Worm (Caenorhabditis elegans) whole organism, dauer: ENCODE measurements around the gene F44E5.15.

ENCODE experiments used
- unc-62 ChIP-seq: sonication (generic microtip); optimal IDR thresholded peaks from 2 replicates; lab custom pipeline; 2017; ENCODE audit warnings: missing biosample characterization, missing genetic modification reagents, missing genetic modification characterization

The F44E5.15 gene

DNA sequence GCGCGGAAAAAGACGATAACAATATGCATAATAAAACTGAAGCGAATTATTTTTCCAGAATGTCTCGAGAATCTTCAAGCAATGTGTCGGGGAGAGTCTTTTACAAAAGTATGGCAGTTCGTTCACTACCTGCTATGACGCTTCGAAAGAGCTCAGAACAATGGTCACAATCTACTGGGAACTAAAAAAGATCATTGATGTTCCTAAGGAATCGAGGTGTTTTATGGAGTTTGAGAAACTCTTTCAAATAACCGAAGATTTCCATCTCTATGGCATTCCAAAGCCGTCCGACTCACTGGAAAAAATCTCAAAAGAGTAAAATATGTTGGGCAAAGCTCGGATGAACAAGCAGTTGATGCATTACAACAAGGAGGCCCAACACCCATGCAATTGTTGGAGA lies at the start of gene F44E5.15:
TSS of gene F44E5.15 (plus strand) at position 301 of the 400 bp plus-strand sequence.
- no peak for TF ChIP-seq unc-62

DNA sequence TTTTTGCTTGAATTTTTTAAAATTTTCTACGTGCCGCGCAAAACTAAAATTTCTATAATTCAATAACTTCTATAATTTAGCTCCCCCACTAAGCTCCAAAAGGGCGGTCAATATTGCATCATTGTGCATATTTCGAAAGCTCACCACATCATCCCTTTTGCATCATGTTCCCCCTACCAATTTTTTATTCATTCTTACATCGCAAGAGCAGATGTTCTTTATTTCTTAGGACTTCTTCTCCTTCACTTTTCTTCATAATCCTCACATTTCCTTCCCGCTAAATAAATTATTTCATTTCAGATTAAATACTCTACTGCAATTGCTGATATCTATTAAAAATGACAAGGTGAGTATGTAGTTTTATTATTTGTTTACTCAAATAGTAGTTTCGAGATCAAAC lies 48.6 kb upstream of the F44E5.15 start, which contains the start of gene ldh-1:
TSS of gene ldh-1 (plus strand) at position 301 of the 400 bp plus-strand sequence.
- no peak for TF ChIP-seq unc-62

DNA sequence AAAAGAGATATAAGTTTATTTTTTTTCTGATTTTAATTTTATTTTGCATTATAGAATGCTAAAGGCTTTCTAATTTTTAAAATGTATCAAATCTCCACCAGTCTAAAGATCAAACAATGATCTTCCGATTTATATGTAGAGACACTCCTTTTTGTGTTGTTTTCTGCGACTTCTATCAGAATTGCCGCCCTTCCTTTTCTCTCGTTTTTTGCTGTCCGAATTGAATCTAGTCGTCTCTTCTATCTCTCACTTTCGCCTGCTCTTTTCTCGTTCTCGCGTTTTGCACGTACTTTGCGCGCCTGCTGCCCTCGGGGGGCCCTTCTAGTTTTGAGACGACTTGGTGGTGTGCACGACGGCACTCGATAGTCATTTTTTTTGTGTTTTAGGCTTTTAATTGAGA lies 48.1 kb upstream of the F44E5.15 start:
- no peak for TF ChIP-seq unc-62

DNA sequence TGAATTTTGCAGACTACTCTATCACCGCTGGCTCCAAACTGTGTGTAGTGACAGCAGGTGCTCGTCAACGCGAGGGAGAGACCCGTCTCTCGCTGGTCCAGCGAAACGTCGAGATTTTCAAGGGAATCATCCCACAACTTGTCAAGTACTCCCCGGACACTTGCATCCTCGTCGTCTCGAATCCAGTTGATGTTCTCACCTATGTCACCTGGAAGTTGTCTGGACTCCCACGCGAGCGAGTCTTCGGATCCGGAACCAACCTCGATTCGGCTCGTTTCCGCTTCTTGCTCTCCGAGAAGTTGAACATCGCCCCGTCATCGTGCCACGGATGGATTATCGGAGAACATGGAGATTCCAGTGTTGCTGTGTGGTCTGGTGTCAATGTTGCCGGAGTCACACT lies 46.8 kb upstream of the F44E5.15 start:
- TF ChIP-seq unc-62 = no peak

DNA sequence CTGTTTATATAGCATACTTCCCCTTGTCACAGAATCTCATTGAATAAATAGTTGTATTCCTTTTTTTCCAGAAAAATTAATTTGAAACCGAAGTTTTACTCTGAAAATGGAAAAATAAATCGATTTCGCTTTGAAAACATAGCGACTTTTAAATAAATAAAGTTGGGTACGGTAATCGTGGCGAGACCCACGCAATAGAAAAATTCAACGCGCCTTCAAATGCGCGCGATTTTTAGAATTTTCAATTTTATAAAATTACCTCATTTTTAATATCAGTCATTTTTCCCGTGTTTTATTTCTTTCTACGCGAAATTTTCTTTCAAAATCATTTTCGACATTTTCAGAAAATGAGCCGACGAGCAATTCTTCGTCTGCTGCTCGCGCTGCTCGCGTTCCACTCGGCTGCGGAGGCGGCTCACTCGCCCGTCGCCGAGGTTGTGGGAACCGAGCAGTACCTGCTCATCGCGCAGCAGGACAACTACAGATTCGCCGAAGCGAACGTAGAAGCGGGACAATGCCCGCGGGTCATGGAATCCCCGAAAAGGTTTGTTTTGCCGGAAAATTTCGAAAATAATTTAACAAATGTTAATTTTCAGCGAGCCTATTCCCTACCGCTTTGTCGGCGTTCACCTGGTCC lies 45.9 kb upstream of the F44E5.15 start, which contains the start of gene F13D12.5:
TSS of gene F13D12.5 (plus strand) at position 345 of the 637 bp plus-strand sequence.
- TF ChIP-seq unc-62 = no peak

DNA sequence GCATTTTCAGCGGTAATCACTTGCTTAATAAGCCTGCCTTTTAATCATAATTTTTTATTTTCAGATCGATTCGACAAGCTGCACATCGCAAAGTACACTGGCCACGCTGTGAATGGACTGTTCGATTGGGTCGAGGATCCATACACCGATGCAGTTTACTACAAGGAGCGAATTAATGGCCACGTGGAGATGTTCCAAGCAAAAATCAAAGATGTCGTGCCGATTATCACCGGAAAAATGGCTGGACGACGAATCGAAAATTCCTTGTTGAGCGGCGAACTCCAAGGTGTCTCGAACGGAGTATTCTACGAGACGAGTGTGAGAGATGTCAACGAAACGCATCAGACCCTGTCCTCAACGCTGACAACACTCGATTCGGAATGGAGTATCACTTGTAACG lies 45.0 kb upstream of the F44E5.15 start:
- TF ChIP-seq unc-62 = no peak

DNA sequence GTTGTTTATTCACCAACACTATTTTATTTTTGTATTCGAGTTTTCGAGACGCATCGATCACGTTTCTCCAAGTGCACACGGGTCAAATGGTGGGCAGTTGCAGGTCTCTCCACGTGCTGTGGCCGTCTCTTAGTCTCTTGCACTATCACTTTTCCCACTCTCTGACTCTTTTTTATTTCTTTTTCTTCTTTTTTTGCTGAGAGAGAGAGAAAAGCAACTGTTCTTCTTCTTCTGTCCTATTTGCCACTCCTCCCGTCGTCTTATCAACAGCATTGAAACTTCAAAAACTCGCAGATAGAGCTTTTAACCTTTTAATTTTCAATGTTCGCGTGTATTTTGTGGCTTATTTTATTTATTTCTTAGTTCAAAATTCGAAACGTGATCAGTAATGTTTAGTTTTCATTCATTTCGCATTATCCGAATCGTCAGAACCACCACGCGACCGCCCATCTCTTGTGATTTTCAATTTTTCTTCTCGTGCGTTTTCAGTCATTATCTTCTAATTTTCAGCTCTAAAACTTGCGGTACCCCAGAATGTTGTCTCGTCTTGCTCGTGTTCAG lies 43.8 kb upstream of the F44E5.15 start, which contains the start of gene alh-8:
TSS of gene alh-8 (plus strand) at position 511 of the 561 bp plus-strand sequence.
- TF ChIP-seq unc-62 = no peak

DNA sequence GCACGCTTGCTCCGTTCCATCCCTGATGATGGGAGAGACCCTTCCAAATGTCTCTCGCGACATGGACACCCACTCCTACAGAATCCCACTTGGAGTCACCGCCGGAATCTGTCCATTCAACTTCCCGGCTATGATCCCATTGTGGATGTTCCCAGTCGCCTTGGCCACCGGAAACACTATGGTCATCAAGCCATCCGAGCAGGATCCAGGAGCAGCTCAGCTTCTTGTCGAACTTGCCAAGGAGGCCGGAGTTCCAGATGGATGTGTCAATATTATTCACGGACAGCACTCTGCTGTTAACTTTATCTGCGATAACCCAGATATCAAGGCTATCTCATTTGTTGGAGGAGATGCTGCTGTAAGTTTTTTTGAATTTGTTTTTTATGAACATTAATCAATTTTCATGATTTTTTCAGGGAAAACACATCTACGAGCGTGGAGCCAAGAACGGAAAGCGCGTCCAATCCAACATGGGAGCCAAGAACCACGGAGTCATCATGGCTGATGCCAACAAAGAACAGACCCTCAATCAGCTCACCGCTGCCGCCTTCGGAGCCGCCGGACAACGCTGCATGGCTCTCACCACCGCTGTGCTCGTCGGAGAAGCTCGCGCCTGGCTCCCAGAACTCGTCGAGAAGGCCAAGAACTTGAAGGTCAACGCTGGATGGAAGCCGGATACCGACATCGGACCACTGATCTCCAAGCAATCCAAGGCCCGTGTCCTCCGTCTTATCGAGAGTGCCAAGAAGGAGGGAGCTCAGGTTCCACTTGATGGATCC lies 42.5 kb upstream of the F44E5.15 start:
- no peak for TF ChIP-seq unc-62

DNA sequence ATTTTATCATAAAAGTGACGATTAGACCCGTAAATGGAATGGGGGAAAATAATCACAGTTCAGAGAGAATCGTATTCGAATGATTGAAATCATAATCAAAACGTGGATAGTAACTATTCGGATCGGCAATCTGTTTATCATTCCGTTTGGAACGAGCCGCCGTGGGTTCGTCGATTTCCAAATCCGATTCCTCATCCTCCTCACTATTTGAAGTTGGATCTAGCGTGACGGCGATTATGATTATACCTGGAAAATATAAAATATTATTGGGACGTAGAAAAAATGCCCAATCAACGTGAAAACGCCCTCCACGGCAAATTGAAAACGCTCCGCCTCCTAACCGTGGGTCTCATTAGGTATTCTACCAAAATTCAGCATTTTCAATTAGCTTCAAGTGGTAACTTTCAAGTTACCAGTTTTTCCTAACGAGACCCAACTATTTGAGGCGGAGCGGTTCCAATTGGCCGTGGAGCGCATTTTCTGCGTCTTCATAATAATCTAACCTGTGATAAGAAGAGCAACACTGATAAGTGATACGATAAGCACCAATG lies 41.2 kb upstream of the F44E5.15 start:
- no peak for TF ChIP-seq unc-62

DNA sequence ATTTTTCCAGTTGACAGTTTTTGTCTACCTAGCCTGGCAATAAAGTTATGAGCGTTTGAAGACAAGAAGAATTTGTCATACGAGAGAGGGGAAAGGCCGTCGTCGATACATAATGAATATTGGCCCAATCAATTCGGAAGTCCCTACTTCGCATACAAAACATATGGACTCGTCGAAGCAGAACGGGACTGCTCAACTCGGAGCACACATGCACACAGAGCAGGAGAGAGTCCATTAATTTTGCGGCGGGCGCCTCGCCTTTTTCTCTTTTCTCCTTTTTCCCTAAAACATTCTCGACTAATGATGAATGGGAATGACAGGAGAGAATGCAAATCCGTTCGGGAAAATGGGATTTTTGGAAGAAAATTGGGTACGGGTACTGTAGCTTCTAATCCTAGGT lies 40.0 kb upstream of the F44E5.15 start, which contains the start of gene F13D12.8:
TSS of gene F13D12.8 (minus strand) at position 82 of the 400 bp plus-strand sequence.
- TF ChIP-seq unc-62 = no peak

DNA sequence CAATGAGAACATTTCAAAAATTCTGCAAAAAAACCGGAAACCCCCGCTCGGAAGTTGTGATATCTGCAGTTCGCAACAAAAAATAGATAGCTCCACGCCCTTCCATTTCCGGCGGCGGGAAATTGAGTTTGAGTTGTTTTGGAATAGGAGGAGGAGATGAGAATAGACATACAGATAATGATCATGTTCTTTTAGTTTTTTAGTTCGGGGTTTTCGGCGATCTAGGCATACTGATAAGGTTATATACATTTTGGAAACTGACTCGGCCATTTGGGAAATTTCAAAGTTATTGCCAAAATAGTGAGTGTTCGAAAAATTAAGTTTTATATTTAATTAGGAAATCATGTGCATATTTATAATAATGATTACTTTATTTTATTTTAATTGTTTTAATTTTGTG lies 38.6 kb upstream of the F44E5.15 start:
- no peak for TF ChIP-seq unc-62

DNA sequence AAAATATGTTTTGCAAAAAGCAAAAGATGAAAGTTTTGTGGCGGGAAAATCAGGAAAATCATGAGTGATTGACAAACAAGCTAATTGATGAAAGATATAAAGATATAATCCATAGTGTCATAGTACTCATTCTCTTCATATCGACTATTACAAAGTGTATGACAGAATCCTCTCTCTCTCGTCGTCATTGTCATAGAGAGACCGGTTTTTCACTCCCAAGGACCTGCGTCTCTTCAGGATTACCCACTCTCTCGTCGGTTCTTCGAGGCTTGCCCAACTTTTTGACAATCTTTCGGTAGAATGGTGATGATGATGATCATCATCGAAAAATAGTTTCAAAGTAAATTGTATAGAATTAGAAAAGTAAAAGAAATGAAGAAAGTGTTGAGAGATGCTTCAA lies 35.1 kb upstream of the F44E5.15 start:
- no peak for TF ChIP-seq unc-62

DNA sequence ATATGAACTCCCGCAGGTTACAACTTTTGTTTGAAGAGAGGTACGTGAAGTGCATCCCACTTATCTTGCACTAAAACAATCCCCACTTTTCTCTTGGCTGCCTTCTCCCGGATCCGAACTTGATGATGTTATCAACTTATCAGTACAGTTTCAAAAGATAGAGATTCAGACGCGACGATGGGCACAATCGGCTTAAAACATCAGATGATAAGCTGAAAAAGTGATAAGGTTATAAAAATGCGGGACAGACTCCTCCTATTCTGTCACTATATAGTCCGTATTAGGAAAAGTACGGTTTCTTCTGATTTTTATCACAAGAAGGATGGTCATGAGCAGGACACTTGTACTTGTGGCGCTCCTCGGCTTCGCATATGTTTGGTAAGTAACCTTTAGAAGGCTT lies 33.3 kb upstream of the F44E5.15 start, which contains the start of gene ctsa-1.2:
TSS of gene ctsa-1.2 (plus strand) at position 160 of the 400 bp plus-strand sequence.
- no peak for TF ChIP-seq unc-62

DNA sequence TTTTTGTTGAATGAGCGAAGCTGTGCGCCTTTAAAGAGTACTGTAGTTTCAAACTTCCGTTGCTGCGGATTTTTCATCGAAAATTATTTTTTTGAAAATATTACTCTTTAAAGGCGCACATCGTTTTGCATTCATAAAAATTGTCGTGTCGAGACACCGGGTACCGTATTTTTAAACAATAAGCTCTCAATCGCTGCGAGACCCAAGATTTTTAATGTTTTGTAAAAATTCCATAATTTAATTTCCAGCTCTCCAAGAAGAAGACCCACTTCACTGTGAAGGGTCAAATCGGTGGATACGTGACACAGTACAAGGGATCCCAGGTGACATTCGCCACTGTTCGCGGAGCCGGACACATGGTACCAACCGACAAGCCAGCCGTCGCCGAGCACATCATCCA lies 30.1 kb upstream of the F44E5.15 start:
- TF ChIP-seq unc-62 = no peak

DNA sequence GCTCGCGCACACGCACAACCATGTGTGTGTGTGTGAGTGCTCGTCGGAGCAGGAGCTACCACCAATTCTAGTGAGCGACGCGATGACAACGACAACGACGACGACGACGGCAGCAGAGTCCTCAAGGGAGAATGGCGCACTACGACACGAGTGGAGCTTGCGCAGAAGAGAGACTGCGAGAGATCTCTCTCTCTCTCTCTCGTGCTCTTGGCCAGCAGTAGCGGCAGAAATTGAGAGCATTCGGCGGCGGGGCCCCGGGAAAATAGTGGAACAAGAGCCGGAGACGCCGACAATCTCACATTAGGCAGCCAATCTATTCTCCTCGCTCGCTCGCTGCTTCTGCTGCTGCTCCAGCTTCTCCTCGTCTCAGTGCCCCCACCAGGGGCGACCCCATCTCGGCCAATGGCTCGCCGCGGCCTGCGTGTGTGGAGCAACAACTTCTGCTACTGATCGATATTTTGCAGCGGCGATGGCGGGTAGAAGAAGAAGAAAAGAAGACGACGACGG lies 25.6 kb upstream of the F44E5.15 start:
- no peak for TF ChIP-seq unc-62

DNA sequence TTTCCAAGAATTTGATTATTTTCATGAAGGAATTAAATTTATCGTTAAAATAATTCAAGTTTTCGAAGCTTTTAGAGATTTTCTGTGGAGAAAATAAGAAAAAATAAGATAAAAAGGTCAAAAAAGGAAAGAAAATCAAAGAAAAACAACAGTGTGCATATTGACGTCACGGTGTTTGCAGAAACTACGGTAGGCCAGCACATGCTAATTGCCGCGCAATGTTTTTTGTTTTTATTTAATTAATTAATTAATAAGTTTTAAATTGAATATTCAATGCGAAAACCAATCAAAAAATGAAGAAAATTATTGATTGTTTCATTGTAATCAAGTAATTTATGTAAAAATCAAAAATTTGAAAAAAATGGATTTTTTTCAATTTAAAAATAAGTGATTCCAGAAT lies 24.6 kb upstream of the F44E5.15 start:
- no peak for TF ChIP-seq unc-62

DNA sequence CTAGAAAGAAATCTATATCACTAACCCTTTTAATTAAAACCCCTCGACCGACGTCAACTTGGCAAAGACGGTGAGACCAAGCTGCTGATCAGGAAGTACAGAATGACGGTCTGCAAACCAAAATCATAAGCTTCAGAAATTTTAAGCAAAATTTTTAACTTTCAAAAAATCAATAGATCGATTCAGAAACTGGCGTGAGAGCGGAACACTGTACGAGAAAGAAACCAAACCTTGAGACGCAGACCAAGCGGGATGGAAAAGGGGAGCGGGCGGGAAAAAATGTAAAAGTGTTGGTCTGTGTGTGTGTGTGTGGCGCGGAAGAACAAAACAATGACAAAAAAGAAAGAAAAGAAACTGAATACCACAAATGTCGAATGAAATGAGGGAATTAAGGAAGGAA lies 24.0 kb upstream of the F44E5.15 start, which contains the start of the genes F44E5.17 and gpb-1:
TSS of gene F44E5.17 (minus strand) at position 101 of the 400 bp plus-strand sequence.
TSS of gene gpb-1 (minus strand) at position 118 of the 400 bp plus-strand sequence.
- no peak for TF ChIP-seq unc-62
